Worm (Caenorhabditis elegans): Measurements from ENCODE around the gene nhl-1.

DNA sequence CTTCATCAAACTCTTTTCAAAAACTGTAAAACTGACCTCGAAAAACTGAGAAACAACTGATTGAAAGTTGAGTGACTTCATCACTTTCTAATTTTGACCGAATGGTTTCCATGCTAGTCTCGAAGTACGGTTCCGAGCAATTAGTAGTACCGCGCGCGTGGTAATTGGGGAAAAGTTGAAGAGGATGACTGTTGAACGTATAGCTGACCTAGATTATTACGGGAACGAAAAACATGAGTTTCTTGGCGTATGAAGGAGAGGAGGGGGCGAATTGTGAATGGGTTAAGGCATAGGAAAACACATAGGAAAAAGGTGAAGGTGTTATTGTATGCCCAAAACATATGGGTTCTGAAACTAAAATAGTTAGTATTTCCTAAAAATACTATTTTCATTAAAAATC is 7.8 kb upstream of the nhl-1 start, which contains the start of gene ptr-9:
- no peak for TF ChIP-seq nhr-10 (tag; optimal IDR thresholded peaks at IDR 0.05)
- TF ChIP-seq aly-2 (tag; optimal IDR thresholded peaks at IDR 0.05), result no peak
- no peak for TF ChIP-seq sma-9 (GFP tag; optimal IDR thresholded peaks at IDR 0.05)
- no peak for TF ChIP-seq sma-9 (tag; optimal IDR thresholded peaks at IDR 0.05)
- no peak for TF ChIP-seq ama-1 (optimal IDR thresholded peaks at IDR 0.05)
- no peak for TF ChIP-seq lin-13 (GFP tag; optimal IDR thresholded peaks at IDR 0.05)
- TF ChIP-seq lin-11 (tag; optimal IDR thresholded peaks at IDR 0.05), result no peak
- no peak for TF ChIP-seq fos-1 (tag; optimal IDR thresholded peaks at IDR 0.05)
- TF ChIP-seq alr-1 (tag; optimal IDR thresholded peaks at IDR 0.05), result no peak

Data from whole organism, L2 larva.